Worm (Caenorhabditis elegans) whole organism, mixed stage, embryonic: ENCODE data around the gene osm-12.

ENCODE experiments used
- lin-13 ChIP-seq: fragments of 150-350 bp; optimal IDR thresholded peaks from 2 replicates; lab custom pipeline; 2014; ENCODE audit warnings: missing biosample characterization, missing genetic modification characterization
- nhr-237 ChIP-seq: fragments of 150-350 bp; optimal IDR thresholded peaks from 2 replicates; lab custom pipeline; 2014; ENCODE audit warnings: missing biosample characterization, missing genetic modification characterization
- snpc-4 ChIP-seq: fragments of 150-350 bp; optimal IDR thresholded peaks from 2 replicates; lab custom pipeline; 2014; ENCODE audit warnings: missing biosample characterization, missing genetic modification characterization
- unc-39 ChIP-seq: fragments of 150-350 bp; optimal IDR thresholded peaks from 2 replicates; lab custom pipeline; 2014; ENCODE audit warnings: missing biosample characterization, missing genetic modification characterization

ce11 chrIII:12153514-12153913, 48.8 kb downstream of the osm-12 start:
- TF ChIP-seq nhr-237 (tag; lab: Kevin White, UChicago) (no peak), unc-39 (tag; lab: Kevin White, UChicago) (no peak), lin-13 (tag; lab: Kevin White, UChicago) (no peak), snpc-4 (no peak)
